Fruit fly (Drosophila melanogaster) whole organism, pupa: ENCODE results near the gene CG2794.

Experiments
- CG10348 ChIP-seq: fragments of 200-800 bp; sonication (Bioruptor generic); IDR thresholded peaks from 2 replicates; pipeline ENCODE4 v1.3.6; 2022; ENCODE audit warnings: missing biosample characterization, missing genetic modification characterization
- CG12605 ChIP-seq: fragments of 200-800 bp; sonication (Bioruptor generic); IDR thresholded peaks from 2 replicates; pipeline ENCODE4 v1.3.6; 2022; ENCODE audit warnings: missing biosample characterization, missing genetic modification characterization
- CG13204 ChIP-seq: fragments of 200-800 bp; sonication (Bioruptor generic); optimal IDR thresholded peaks from 2 replicates; lab custom pipeline; 2018; ENCODE audit warnings: missing biosample characterization, mild to moderate bottlenecking, missing genetic modification characterization, moderate library complexity
- CG14655 ChIP-seq: fragments of 200-800 bp; sonication (Bioruptor generic); optimal IDR thresholded peaks from 3 replicates; lab custom pipeline; 2017; ENCODE audit warnings: mild to moderate bottlenecking, missing biosample characterization, missing genetic modification reagents, missing genetic modification characterization
- CG15710 ChIP-seq: fragments of 200-800 bp; sonication (Bioruptor generic); optimal IDR thresholded peaks from 2 replicates; lab custom pipeline; 2018; ENCODE audit warnings: missing biosample characterization, mild to moderate bottlenecking, missing genetic modification characterization, moderate library complexity
- CG17806 ChIP-seq: fragments of 200-800 bp; sonication (Bioruptor generic); optimal IDR thresholded peaks from 2 replicates; lab custom pipeline; 2018; ENCODE audit warnings: missing biosample characterization, mild to moderate bottlenecking, missing genetic modification characterization, moderate library complexity
- CG32121 ChIP-seq: fragments of 200-800 bp; sonication (Bioruptor generic); IDR thresholded peaks from 2 replicates; pipeline ENCODE4 v1.3.6; 2022; ENCODE audit warnings: missing biosample characterization, missing genetic modification characterization
- CG34367 ChIP-seq: fragments of 200-800 bp; sonication (Bioruptor generic); optimal IDR thresholded peaks from 2 replicates; lab custom pipeline; 2018; ENCODE audit warnings: missing biosample characterization, mild to moderate bottlenecking, missing genetic modification characterization
- CG4496 ChIP-seq: fragments of 200-800 bp; sonication (Bioruptor generic); IDR thresholded peaks from 3 replicates; pipeline ENCODE4 v1.3.6; 2022; ENCODE audit warnings: missing biosample characterization, missing genetic modification characterization
- CG8159 ChIP-seq: fragments of 200-800 bp; sonication (Bioruptor generic); optimal IDR thresholded peaks from 3 replicates; lab custom pipeline; 2018; ENCODE audit warnings: missing biosample characterization, mild to moderate bottlenecking, missing genetic modification characterization, moderate library complexity
- CG8301 ChIP-seq: fragments of 200-800 bp; sonication (Bioruptor generic); optimal IDR thresholded peaks from 2 replicates; lab custom pipeline; 2018; ENCODE audit warnings: missing biosample characterization, mild to moderate bottlenecking, missing genetic modification characterization
- CG9948 ChIP-seq: fragments of 200-800 bp; sonication (Bioruptor generic); optimal IDR thresholded peaks from 2 replicates; lab custom pipeline; 2018; ENCODE audit warnings: missing biosample characterization, mild to moderate bottlenecking, missing genetic modification characterization, moderate library complexity
- D1 ChIP-seq: fragments of 200-800 bp; sonication (Bioruptor generic); optimal IDR thresholded peaks from 2 replicates; lab custom pipeline; 2018; ENCODE audit warnings: missing biosample characterization, mild to moderate bottlenecking, missing genetic modification characterization, moderate library complexity
- EcR ChIP-seq: fragments of 200-800 bp; sonication (Bioruptor generic); optimal IDR thresholded peaks from 3 replicates; lab custom pipeline; 2019; ENCODE audit warnings: missing biosample characterization, missing genetic modification characterization, mild to moderate bottlenecking, moderate library complexity, missing genetic modification reagents
- Ets98B ChIP-seq: fragments of 200-800 bp; sonication (Bioruptor generic); IDR thresholded peaks from 2 replicates; pipeline ENCODE4 v1.3.6; 2022; ENCODE audit warnings: missing biosample characterization, missing genetic modification characterization
- Pif1A ChIP-seq: fragments of 200-800 bp; sonication (Bioruptor generic); optimal IDR thresholded peaks from 3 replicates; lab custom pipeline; 2016; ENCODE audit warnings: missing biosample characterization, missing genetic modification characterization
- Pif1B ChIP-seq: fragments of 200-800 bp; sonication (Bioruptor generic); optimal IDR thresholded peaks from 3 replicates; lab custom pipeline; 2016; ENCODE audit warnings: missing biosample characterization, missing genetic modification characterization
- Snoo ChIP-seq: fragments of 200-800 bp; sonication (Bioruptor generic); optimal IDR thresholded peaks from 3 replicates; lab custom pipeline; 2017; ENCODE audit warnings: missing biosample characterization, mild to moderate bottlenecking, missing genetic modification characterization, inconsistent platforms
- fd96Ca ChIP-seq: fragments of 200-800 bp; sonication (Bioruptor generic); IDR thresholded peaks from 3 replicates; pipeline ENCODE4 v1.3.6; 2022; ENCODE audit warnings: missing biosample characterization, missing genetic modification characterization
- gl ChIP-seq: fragments of 200-800 bp; sonication (Bioruptor generic); optimal IDR thresholded peaks from 2 replicates; lab custom pipeline; 2018; ENCODE audit warnings: missing biosample characterization, mild to moderate bottlenecking, missing genetic modification characterization
- rn ChIP-seq: fragments of 200-800 bp; sonication (Bioruptor generic); IDR thresholded peaks from 2 replicates; pipeline ENCODE4 v1.3.6; 2022; ENCODE audit warnings: missing biosample characterization, missing genetic modification characterization

Gene CG2794

DNA sequence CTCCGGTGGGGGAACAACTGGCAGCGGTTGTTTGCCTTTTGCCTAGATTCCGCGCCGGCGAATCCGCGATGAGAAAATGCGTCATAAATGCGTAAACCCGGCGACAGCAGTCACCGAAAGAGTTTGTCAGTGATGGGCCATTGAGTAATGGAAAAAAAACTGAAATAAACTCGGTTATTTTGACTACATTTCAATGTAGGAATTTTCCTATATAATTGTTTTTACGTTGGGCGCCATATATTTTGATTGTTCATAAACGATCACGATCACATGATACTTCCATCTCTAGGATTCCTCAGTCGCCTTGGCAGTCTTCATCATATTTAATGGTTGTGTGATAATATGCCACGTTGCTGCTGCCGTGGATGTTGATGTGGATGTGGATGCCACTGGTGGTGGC lies 44.2 kb downstream of the CG2794 start:
- TF ChIP-seq CG34367 (tag; lab: Kevin White, UChicago) (peak; percentile 79), gl (peak; percentile 32), CG4496 (GFP tag; lab: Robert Waterston, UW) (peak; percentile 82), fd96Ca (GFP tag; lab: Robert Waterston, UW) (peak; percentile 79), CG13204 (GFP tag; lab: Kevin White, UChicago) (peak; percentile 59), CG8159 (tag; lab: Kevin White, UChicago) (peak; percentile 72), EcR (GFP tag; lab: Kevin White, UChicago) (no peak), CG10348 (GFP tag; lab: Robert Waterston, UW) (no peak), CG12605 (peak; percentile 59), Snoo (tag; lab: Kevin White, UChicago) (no peak), CG14655 (GFP tag; lab: Kevin White, UChicago) (peak; percentile 84), CG9948 (tag; lab: Kevin White, UChicago) (peak; percentile 74), CG8301 (tag; lab: Kevin White, UChicago) (peak; percentile 80), CG17806 (tag; lab: Kevin White, UChicago) (peak; percentile 75), CG32121 (peak; percentile 52; the same call in 1 of the 2 replicates), rn (no peak), CG15710 (tag; lab: Kevin White, UChicago) (peak; percentile 81), Pif1B (peak; percentile 60), Pif1A (GFP tag; lab: Kevin White, UChicago) (peak; percentile 69), Ets98B (GFP tag; lab: Robert Waterston, UW) (peak; percentile 71), D1 (tag; lab: Kevin White, UChicago) (no peak)

DNA sequence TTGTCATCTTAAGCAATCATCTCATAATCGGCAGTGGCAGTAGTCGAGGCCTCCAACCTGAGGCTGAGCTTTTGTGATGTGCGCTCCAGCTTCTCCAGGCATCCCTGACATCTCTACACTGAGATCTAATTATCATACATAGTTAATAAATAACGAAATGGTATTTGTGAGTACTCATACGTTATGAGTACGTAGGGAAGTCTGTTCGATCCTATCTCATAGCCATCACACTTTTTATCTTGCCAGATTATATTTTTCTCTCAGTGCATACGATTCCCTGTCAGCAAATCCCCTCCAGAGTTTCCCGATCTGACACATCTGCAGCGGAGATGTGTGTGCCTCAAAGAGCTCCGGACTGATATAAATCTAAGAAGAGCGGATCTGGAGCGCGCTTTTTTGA lies 45.5 kb downstream of the CG2794 start:
- TF ChIP-seq CG17806 (tag; lab: Kevin White, UChicago) = peak; percentile 75
- peak; percentile 76 for TF ChIP-seq CG8159 (tag; lab: Kevin White, UChicago)
- TF ChIP-seq CG34367 (tag; lab: Kevin White, UChicago) = peak; percentile 72
- TF ChIP-seq Pif1B = peak; percentile 70
- TF ChIP-seq CG14655 (GFP tag; lab: Kevin White, UChicago) = peak; percentile 70
- no peak for TF ChIP-seq CG32121
- TF ChIP-seq CG10348 (GFP tag; lab: Robert Waterston, UW) = no peak
- no peak for TF ChIP-seq EcR (GFP tag; lab: Kevin White, UChicago)
- peak; percentile 60; the same call in 1 of the 3 replicates for TF ChIP-seq CG4496 (GFP tag; lab: Robert Waterston, UW)
- TF ChIP-seq CG15710 (tag; lab: Kevin White, UChicago) = peak; percentile 68
- TF ChIP-seq Pif1A (GFP tag; lab: Kevin White, UChicago) = peak; percentile 68
- TF ChIP-seq rn = no peak
- peak; percentile 19; the same call in 1 of the 2 replicates for TF ChIP-seq CG12605
- TF ChIP-seq D1 (tag; lab: Kevin White, UChicago) = no peak
- TF ChIP-seq fd96Ca (GFP tag; lab: Robert Waterston, UW) = peak; percentile 61
- peak; percentile 31; the same call in 1 of the 2 replicates for TF ChIP-seq Ets98B (GFP tag; lab: Robert Waterston, UW)
- peak; percentile 63 for TF ChIP-seq CG8301 (tag; lab: Kevin White, UChicago)
- TF ChIP-seq CG13204 (GFP tag; lab: Kevin White, UChicago) = no peak
- TF ChIP-seq Snoo (tag; lab: Kevin White, UChicago) = no peak
- TF ChIP-seq CG9948 (tag; lab: Kevin White, UChicago) = peak; percentile 76
- peak; percentile 33 for TF ChIP-seq gl

DNA sequence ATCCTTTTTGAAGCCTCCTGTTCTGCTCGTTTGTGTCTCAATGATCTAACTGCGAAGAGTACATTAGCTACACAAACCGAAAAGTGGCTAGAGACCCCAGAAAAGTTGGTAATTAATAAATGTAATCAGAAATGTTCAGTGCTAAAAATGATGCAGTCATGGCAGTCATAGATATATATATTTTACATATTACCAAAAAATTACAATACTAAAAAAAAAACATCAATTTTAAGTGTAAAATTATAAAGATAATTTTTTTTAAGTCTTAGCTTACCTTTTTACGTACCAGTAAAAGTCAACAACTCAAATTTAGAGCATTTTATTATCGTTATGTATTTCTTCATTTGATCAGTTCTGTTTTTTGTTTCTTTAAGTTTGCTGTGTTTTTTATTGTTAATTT lies 48.8 kb downstream of the CG2794 start:
- peak; percentile 47 for TF ChIP-seq CG9948 (tag; lab: Kevin White, UChicago)
- no peak for TF ChIP-seq CG8301 (tag; lab: Kevin White, UChicago)
- TF ChIP-seq CG4496 (GFP tag; lab: Robert Waterston, UW) = no peak
- TF ChIP-seq CG10348 (GFP tag; lab: Robert Waterston, UW) = no peak
- no peak for TF ChIP-seq fd96Ca (GFP tag; lab: Robert Waterston, UW)
- TF ChIP-seq CG15710 (tag; lab: Kevin White, UChicago) = peak; percentile 80
- no peak for TF ChIP-seq gl
- TF ChIP-seq CG32121 = no peak
- peak; percentile 43 for TF ChIP-seq CG34367 (tag; lab: Kevin White, UChicago)
- TF ChIP-seq Pif1B = peak; percentile 28
- TF ChIP-seq rn = no peak
- TF ChIP-seq CG13204 (GFP tag; lab: Kevin White, UChicago) = no peak
- no peak for TF ChIP-seq Pif1A (GFP tag; lab: Kevin White, UChicago)
- peak; percentile 32 for TF ChIP-seq CG17806 (tag; lab: Kevin White, UChicago)
- TF ChIP-seq CG8159 (tag; lab: Kevin White, UChicago) = peak; percentile 62
- no peak for TF ChIP-seq Snoo (tag; lab: Kevin White, UChicago)
- TF ChIP-seq D1 (tag; lab: Kevin White, UChicago) = no peak
- no peak for TF ChIP-seq EcR (GFP tag; lab: Kevin White, UChicago)
- TF ChIP-seq Ets98B (GFP tag; lab: Robert Waterston, UW) = no peak
- peak; percentile 5 for TF ChIP-seq CG14655 (GFP tag; lab: Kevin White, UChicago)
- no peak for TF ChIP-seq CG12605

DNA sequence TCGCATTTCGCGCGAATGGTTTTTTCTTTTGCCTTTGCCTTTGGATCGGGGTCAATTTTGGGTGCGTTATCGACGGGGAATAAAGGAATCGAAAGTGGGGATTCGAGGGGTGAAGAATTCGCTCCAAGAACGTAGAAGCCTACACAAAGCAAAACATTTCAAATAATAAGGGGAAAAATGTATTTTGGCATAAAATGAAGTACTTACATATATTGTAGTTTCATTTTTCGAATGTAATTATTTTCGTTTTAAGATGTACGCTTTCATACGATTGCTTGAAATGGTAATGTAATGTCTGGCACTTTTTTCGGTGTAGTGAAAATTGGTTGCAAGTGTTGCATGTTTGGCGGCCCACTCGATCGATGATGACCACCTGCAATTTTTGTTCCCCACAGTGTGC lies 51.1 kb downstream of the CG2794 start:
- no peak for TF ChIP-seq EcR (GFP tag; lab: Kevin White, UChicago)
- no peak for TF ChIP-seq gl
- no peak for TF ChIP-seq CG12605
- TF ChIP-seq D1 (tag; lab: Kevin White, UChicago) = no peak
- TF ChIP-seq CG34367 (tag; lab: Kevin White, UChicago) = no peak
- no peak for TF ChIP-seq rn
- no peak for TF ChIP-seq CG32121
- TF ChIP-seq fd96Ca (GFP tag; lab: Robert Waterston, UW) = no peak
- no peak for TF ChIP-seq Ets98B (GFP tag; lab: Robert Waterston, UW)
- no peak for TF ChIP-seq CG13204 (GFP tag; lab: Kevin White, UChicago)
- TF ChIP-seq CG8301 (tag; lab: Kevin White, UChicago) = no peak
- no peak for TF ChIP-seq CG4496 (GFP tag; lab: Robert Waterston, UW)
- TF ChIP-seq CG10348 (GFP tag; lab: Robert Waterston, UW) = no peak
- TF ChIP-seq CG15710 (tag; lab: Kevin White, UChicago) = no peak
- no peak for TF ChIP-seq CG14655 (GFP tag; lab: Kevin White, UChicago)
- TF ChIP-seq CG8159 (tag; lab: Kevin White, UChicago) = no peak
